Fruit fly (Drosophila melanogaster) whole organism, embryonic: ENCODE results near the gene CG8837.

Source experiments
- ATbp ChIP-seq: fragments of 200-800 bp; sonication (Bioruptor generic); optimal IDR thresholded peaks from 2 replicates; lab custom pipeline; 2017; ENCODE audit warnings: missing biosample characterization, mild to moderate bottlenecking, missing genetic modification characterization, missing genetic modification reagents
- Aef1 ChIP-seq: fragments of 200-800 bp; sonication (Bioruptor generic); IDR thresholded peaks from 3 replicates; pipeline ENCODE4 v1.3.6; 2022; ENCODE audit warnings: missing biosample characterization, missing genetic modification characterization
- Antp ChIP-seq: fragments of 200-800 bp; sonication (Bioruptor generic); optimal IDR thresholded peaks from 3 replicates; lab custom pipeline; 2016; ENCODE audit warnings: missing biosample characterization, missing genetic modification characterization
- CG12236 ChIP-seq: fragments of 200-800 bp; sonication (Bioruptor generic); optimal IDR thresholded peaks from 2 replicates; lab custom pipeline; 2016; ENCODE audit warnings: missing biosample characterization, missing genetic modification characterization
- CG13894 ChIP-seq: fragments of 200-800 bp; sonication (Bioruptor generic); optimal IDR thresholded peaks from 3 replicates; lab custom pipeline; 2018; ENCODE audit warnings: missing biosample characterization, mild to moderate bottlenecking, missing genetic modification characterization, moderate library complexity
- CG14050 ChIP-seq: fragments of 200-800 bp; sonication (Bioruptor generic); IDR thresholded peaks from 3 replicates; pipeline ENCODE4 v1.3.6; 2022; ENCODE audit warnings: missing biosample characterization, missing genetic modification characterization
- CG16779 ChIP-seq: fragments of 200-800 bp; sonication (Bioruptor generic); IDR thresholded peaks from 2 replicates; pipeline ENCODE4 v1.3.6; 2022; ENCODE audit warnings: missing biosample characterization, missing genetic modification characterization
- CG18619 ChIP-seq: fragments of 200-800 bp; sonication (Bioruptor generic); optimal IDR thresholded peaks from 3 replicates; lab custom pipeline; 2017; ENCODE audit warnings: missing biosample characterization, mild to moderate bottlenecking, missing genetic modification characterization
- CG2678 ChIP-seq: fragments of 200-800 bp; sonication (Bioruptor generic); optimal IDR thresholded peaks from 3 replicates; lab custom pipeline; 2019; ENCODE audit warnings: missing biosample characterization, mild to moderate bottlenecking, missing genetic modification characterization, moderate library complexity
- CG42726 ChIP-seq: fragments of 200-800 bp; sonication (Bioruptor generic); IDR thresholded peaks from 2 replicates; pipeline ENCODE4 v1.3.6; 2022; ENCODE audit warnings: missing biosample characterization, missing genetic modification characterization; ENCODE audit not compliant: partially characterized antibody
- CG4328 ChIP-seq: fragments of 200-800 bp; sonication (Bioruptor generic); optimal IDR thresholded peaks from 3 replicates; lab custom pipeline; 2017; ENCODE audit warnings: missing biosample characterization, missing genetic modification reagents, missing genetic modification characterization
- CG7556 ChIP-seq: fragments of 200-800 bp; sonication (Bioruptor generic); optimal IDR thresholded peaks from 2 replicates; lab custom pipeline; 2017; ENCODE audit warnings: missing biosample characterization, mild to moderate bottlenecking, missing genetic modification characterization
- CG8359 ChIP-seq: fragments of 200-800 bp; sonication (Bioruptor generic); optimal IDR thresholded peaks from 2 replicates; lab custom pipeline; 2017; ENCODE audit warnings: missing biosample characterization, mild to moderate bottlenecking, missing genetic modification characterization, borderline replicate concordance
- D19A ChIP-seq: fragments of 200-800 bp; optimal IDR thresholded peaks from 3 replicates; lab custom pipeline; 2019; ENCODE audit warnings: missing biosample characterization, mild to moderate bottlenecking, missing genetic modification characterization, moderate library complexity
- Dek ChIP-seq: fragments of 200-800 bp; sonication (Bioruptor generic); optimal IDR thresholded peaks from 3 replicates; lab custom pipeline; 2019; ENCODE audit warnings: missing biosample characterization, mild to moderate bottlenecking, missing genetic modification characterization, moderate library complexity
- HLH3B ChIP-seq: fragments of 200-800 bp; sonication (Bioruptor generic); IDR thresholded peaks from 2 replicates; pipeline ENCODE4 v1.3.6; 2022; ENCODE audit warnings: missing biosample characterization, missing genetic modification characterization
- Hand ChIP-seq: fragments of 200-800 bp; sonication (Bioruptor generic); optimal IDR thresholded peaks from 2 replicates; lab custom pipeline; 2017; ENCODE audit warnings: mild to moderate bottlenecking, missing biosample characterization, missing genetic modification reagents, missing genetic modification characterization
- HmgD ChIP-seq: fragments of 200-800 bp; sonication (Bioruptor generic); optimal IDR thresholded peaks from 3 replicates; lab custom pipeline; 2016; ENCODE audit warnings: missing biosample characterization, missing genetic modification characterization
- Xbp1 ChIP-seq: fragments of 200-800 bp; sonication (Bioruptor generic); optimal IDR thresholded peaks from 3 replicates; lab custom pipeline; 2016; ENCODE audit warnings: missing biosample characterization, mild to moderate bottlenecking, missing genetic modification characterization
- ab ChIP-seq: fragments of 200-800 bp; sonication (Bioruptor generic); optimal IDR thresholded peaks from 2 replicates; lab custom pipeline; 2016; ENCODE audit warnings: missing biosample characterization, missing genetic modification characterization
- cg ChIP-seq: fragments of 200-800 bp; sonication (Bioruptor generic); optimal IDR thresholded peaks from 3 replicates; lab custom pipeline; 2019; ENCODE audit warnings: missing biosample characterization, mild to moderate bottlenecking, missing genetic modification characterization, moderate library complexity
- chm ChIP-seq: fragments of 200-800 bp; sonication (Bioruptor generic); IDR thresholded peaks from 2 replicates; pipeline ENCODE4 v1.3.6; 2022; ENCODE audit warnings: missing biosample characterization, missing genetic modification characterization
- da ChIP-seq: fragments of 200-800 bp; sonication (Bioruptor generic); optimal IDR thresholded peaks from 2 replicates; lab custom pipeline; 2016; ENCODE audit warnings: missing biosample characterization, missing genetic modification characterization
- dimm ChIP-seq: fragments of 200-800 bp; sonication (Bioruptor generic); IDR thresholded peaks from 2 replicates; pipeline ENCODE4 v1.3.6; 2022; ENCODE audit warnings: missing biosample characterization, missing genetic modification characterization
- disco-r ChIP-seq: fragments of 200-800 bp; sonication (Bioruptor generic); optimal IDR thresholded peaks from 2 replicates; lab custom pipeline; 2016; ENCODE audit warnings: missing biosample characterization, missing genetic modification characterization
- gcm ChIP-seq: fragments of 200-800 bp; sonication (Bioruptor generic); optimal IDR thresholded peaks from 2 replicates; lab custom pipeline; 2019; ENCODE audit warnings: missing biosample characterization, mild to moderate bottlenecking, missing genetic modification characterization, moderate library complexity
- gcm2 ChIP-seq: fragments of 200-800 bp; sonication (Bioruptor generic); optimal IDR thresholded peaks from 2 replicates; lab custom pipeline; 2016; ENCODE audit warnings: missing biosample characterization, missing genetic modification characterization
- insv ChIP-seq, 2 experiments: fragments of 200-800 bp; sonication (Bioruptor generic); optimal IDR thresholded peaks; 3 replicates each; lab custom pipeline; 2016 to 2018; ENCODE audit warnings: missing biosample characterization in 2 of 2, missing genetic modification characterization in 2 of 2
- lilli ChIP-seq: fragments of 200-800 bp; sonication (Bioruptor generic); optimal IDR thresholded peaks from 3 replicates; lab custom pipeline; 2016; ENCODE audit warnings: missing biosample characterization, missing genetic modification characterization
- maf-S ChIP-seq: fragments of 200-800 bp; sonication (Bioruptor generic); optimal IDR thresholded peaks from 2 replicates; lab custom pipeline; 2016; ENCODE audit warnings: missing biosample characterization, missing genetic modification characterization
- mld ChIP-seq: fragments of 200-800 bp; sonication (Bioruptor generic); IDR thresholded peaks from 3 replicates; pipeline ENCODE4 v1.3.6; 2022; ENCODE audit warnings: missing biosample characterization, missing genetic modification characterization; ENCODE audit not compliant: partially characterized antibody
- onecut ChIP-seq: fragments of 200-800 bp; sonication (Bioruptor generic); IDR thresholded peaks from 2 replicates; pipeline ENCODE4 v1.3.6; 2022; ENCODE audit warnings: missing biosample characterization, missing genetic modification characterization
- pb ChIP-seq: fragments of 200-800 bp; sonication (Bioruptor generic); optimal IDR thresholded peaks from 3 replicates; lab custom pipeline; 2016; ENCODE audit warnings: missing biosample characterization, missing genetic modification characterization
- pfk ChIP-seq: fragments of 200-800 bp; sonication (Bioruptor generic); optimal IDR thresholded peaks from 2 replicates; lab custom pipeline; 2018; ENCODE audit warnings: missing biosample characterization, mild to moderate bottlenecking, missing genetic modification characterization, moderate library complexity
- psq ChIP-seq: fragments of 200-800 bp; sonication (Bioruptor generic); optimal IDR thresholded peaks from 2 replicates; lab custom pipeline; 2017; ENCODE audit warnings: missing biosample characterization, missing genetic modification characterization
- pzg ChIP-seq: fragments of 200-800 bp; sonication (Bioruptor generic); optimal IDR thresholded peaks from 3 replicates; lab custom pipeline; 2018; ENCODE audit warnings: missing biosample characterization, mild to moderate bottlenecking, missing genetic modification characterization, moderate library complexity
- schlank ChIP-seq: fragments of 200-800 bp; sonication (Bioruptor generic); optimal IDR thresholded peaks from 2 replicates; lab custom pipeline; 2018; ENCODE audit warnings: missing biosample characterization, mild to moderate bottlenecking, missing genetic modification characterization
- scrt ChIP-seq: fragments of 200-800 bp; sonication (Bioruptor generic); optimal IDR thresholded peaks from 2 replicates; lab custom pipeline; 2018; ENCODE audit warnings: missing biosample characterization, mild to moderate bottlenecking, missing genetic modification characterization, moderate library complexity
- sens ChIP-seq: fragments of 200-800 bp; sonication (Bioruptor generic); peaks from one replicate; lab custom pipeline; 2016; ENCODE audit warnings: missing biosample characterization, missing genetic modification characterization
- sim ChIP-seq: fragments of 200-800 bp; sonication (Bioruptor generic); IDR thresholded peaks from 2 replicates; pipeline ENCODE4 v1.3.6; 2022; ENCODE audit warnings: missing biosample characterization, missing genetic modification characterization
- sna ChIP-seq: fragments of 200-800 bp; sonication (Bioruptor generic); IDR thresholded peaks from 2 replicates; pipeline ENCODE4 v1.3.6; 2022; ENCODE audit warnings: missing biosample characterization, missing genetic modification characterization; ENCODE audit not compliant: partially characterized antibody
- tup ChIP-seq: fragments of 200-800 bp; sonication (Bioruptor generic); optimal IDR thresholded peaks from 2 replicates; lab custom pipeline; 2016; ENCODE audit warnings: missing biosample characterization, mild to moderate bottlenecking, missing genetic modification characterization, moderate library complexity
- twi ChIP-seq: fragments of 200-800 bp; optimal IDR thresholded peaks from 2 replicates; lab custom pipeline; 2019; ENCODE audit warnings: missing biosample characterization, mild to moderate bottlenecking, missing genetic modification characterization, moderate library complexity

Gene CG8837

dm6 chr2L:3327603-3328002, 7.6 kb downstream of the CG8837 start, which contains the start of gene CG33282:
Gene CG33282 (plus strand): TSS chr2L:3327903.
- no peak for TF ChIP-seq CG18619 (GFP tag; lab: Kevin White, UChicago)
- TF ChIP-seq maf-S, result no peak
- TF ChIP-seq pzg, result no peak
- no peak for TF ChIP-seq HLH3B (GFP tag; lab: Robert Waterston, UW)
- TF ChIP-seq Antp (GFP tag; lab: Kevin White, UChicago), result no peak
- TF ChIP-seq, all 482 proteins: peak for 0

- TF ChIP-seq CG42726 (GFP tag; lab: Robert Waterston, UW) (no peak), sens (GFP tag; lab: Kevin White, UChicago) (peak; percentile 8), ab (GFP tag; lab: Kevin White, UChicago) (no peak)
These were observed 10.6 kb downstream of the CG8837 start, which contains the start of gene CG3285 for dm6 chr2L:3330628-3331027. Gene CG3285 (plus strand): TSS chr2L:3330928.

- no peak for TF ChIP-seq tup
- TF ChIP-seq, all 482 proteins: peak for 0
These were observed 12.5 kb downstream of the CG8837 start, which contains the start of gene CG15408 for dm6 chr2L:3332514-3332913. Gene CG15408 (plus strand): TSS chr2L:3332814.

dm6 chr2L:3338566-3339215, 18.6 kb downstream of the CG8837 start:
- TF ChIP-seq da (peak; percentile 10), CG7556 (GFP tag; lab: Kevin White, UChicago) (peak; percentile 64), chm (GFP tag; lab: Robert Waterston, UW) (peak; percentile 94), disco-r (peak; percentile 65), cg (peak; percentile 75), Dek (tag; lab: Kevin White, UChicago) (no peak), ATbp (GFP tag; lab: Kevin White, UChicago) (peak; percentile 91), Hand (GFP tag; lab: Kevin White, UChicago) (no peak), pfk (GFP tag; lab: Kevin White, UChicago) (no peak), sim (GFP tag; lab: Robert Waterston, UW) (peak; percentile 68), CG2678 (tag; lab: Kevin White, UChicago) (peak; percentile 79), CG12236 (GFP tag; lab: Kevin White, UChicago) (peak; percentile 75), insv (GFP tag; optimal IDR thresholded peaks at IDR 0.05; lab: Kevin White, UChicago) (no peak), pb (GFP tag; lab: Kevin White, UChicago) (peak; percentile 74), psq (GFP tag; lab: Kevin White, UChicago) (peak; percentile 52), Aef1 (GFP tag; lab: Robert Waterston, UW) (peak; percentile 55; the same call in 2 of the 3 replicates), D19A (tag; lab: Kevin White, UChicago) (peak; percentile 73), gcm (GFP tag; lab: Kevin White, UChicago) (no peak), mld (GFP tag; lab: Robert Waterston, UW) (no peak), Xbp1 (GFP tag; lab: Kevin White, UChicago) (peak; percentile 80), onecut (GFP tag; lab: Robert Waterston, UW) (peak; percentile 71), CG16779 (no peak), lilli (GFP tag; lab: Kevin White, UChicago) (peak; percentile 67), twi (tag; lab: Kevin White, UChicago) (peak; percentile 53), HmgD (GFP tag; lab: Kevin White, UChicago) (peak; percentile 70), CG14050 (peak; percentile 18; the same call in 1 of the 3 replicates), dimm (0 out of 2 replicates have a peak, but pooled peaks have one; percentile 10), schlank (tag; lab: Kevin White, UChicago) (no peak), CG13894 (tag; lab: Kevin White, UChicago) (no peak), sna (GFP tag; lab: Robert Waterston, UW) (no peak), gcm2 (GFP tag; lab: Kevin White, UChicago) (no peak), scrt (GFP tag; lab: Kevin White, UChicago) (no peak), CG4328 (GFP tag; lab: Kevin White, UChicago) (no peak), CG8359 (GFP tag; lab: Kevin White, UChicago) (peak; percentile 72)
